Worm (Caenorhabditis elegans) whole organism, L3 larva: ENCODE data around the gene F35A5.2.

Experiments used
- R02D3.7 ChIP-seq: fragments of 150-350 bp; optimal IDR thresholded peaks from 2 replicates; lab custom pipeline; 2014; ENCODE audit warnings: missing biosample characterization, missing genetic modification characterization
- ZK546.5 ChIP-seq: sonication (generic microtip); optimal IDR thresholded peaks from 2 replicates; lab custom pipeline; 2017; ENCODE audit warnings: missing biosample characterization, missing genetic modification characterization
- aly-2 ChIP-seq: fragments of 150-350 bp; optimal IDR thresholded peaks from 2 replicates; lab custom pipeline; 2014; ENCODE audit warnings: missing biosample characterization, missing genetic modification characterization
- ama-1 ChIP-seq: fragments of 150-350 bp; optimal IDR thresholded peaks from 2 replicates; lab custom pipeline; 2018
- ceh-16 ChIP-seq: sonication (generic microtip); optimal IDR thresholded peaks from 2 replicates; lab custom pipeline; 2017; ENCODE audit warnings: missing biosample characterization, missing genetic modification characterization
- egl-5 ChIP-seq: fragments of 150-350 bp; optimal IDR thresholded peaks from 2 replicates; lab custom pipeline; 2017; ENCODE audit warnings: missing biosample characterization, missing genetic modification reagents, missing genetic modification characterization, inconsistent platforms
- elt-2 ChIP-seq: sonication (generic microtip); optimal IDR thresholded peaks from 2 replicates; lab custom pipeline; 2016; ENCODE audit warnings: missing genetic modification reagents, mild to moderate bottlenecking, missing genetic modification characterization, missing compliant biosample characterization
- eor-1 ChIP-seq, 2 experiments: fragments of 150-350 bp; optimal IDR thresholded peaks; 2 replicates each; lab custom pipeline; 2014 to 2018; ENCODE audit warnings: missing biosample characterization in 2 of 2, missing genetic modification characterization in 2 of 2
- fkh-10 ChIP-seq: sonication (generic microtip); optimal IDR thresholded peaks from 2 replicates; lab custom pipeline; 2017; ENCODE audit warnings: missing biosample characterization, missing genetic modification reagents, missing genetic modification characterization
- fos-1 ChIP-seq: fragments of 150-350 bp; optimal IDR thresholded peaks from 2 replicates; lab custom pipeline; 2014; ENCODE audit warnings: missing biosample characterization, missing genetic modification characterization
- jun-1 ChIP-seq: fragments of 150-350 bp; optimal IDR thresholded peaks from 2 replicates; lab custom pipeline; 2014; ENCODE audit warnings: missing biosample characterization, missing genetic modification reagents, missing genetic modification characterization
- lin-39 ChIP-seq: fragments of 150-350 bp; optimal IDR thresholded peaks from 2 replicates; lab custom pipeline; 2018; ENCODE audit warnings: missing biosample characterization, missing genetic modification reagents, missing genetic modification characterization
- mdl-1 ChIP-seq: fragments of 150-350 bp; optimal IDR thresholded peaks from 2 replicates; lab custom pipeline; 2014; ENCODE audit warnings: missing biosample characterization, missing genetic modification characterization
- mml-1 ChIP-seq: fragments of 150-350 bp; sonication (generic microtip); optimal IDR thresholded peaks from 3 replicates; lab custom pipeline; 2014; ENCODE audit warnings: missing biosample characterization, missing genetic modification characterization
- nfya-1 ChIP-seq: sonication (generic microtip); optimal IDR thresholded peaks from 2 replicates; lab custom pipeline; 2017; ENCODE audit warnings: missing genetic modification characterization, mild to moderate bottlenecking, missing compliant biosample characterization, antibody characterized with exemption, moderate library complexity; ENCODE audit not compliant: insufficient read depth
- nhr-11 ChIP-seq: fragments of 150-350 bp; optimal IDR thresholded peaks from 2 replicates; lab custom pipeline; 2014; ENCODE audit warnings: missing biosample characterization, missing genetic modification characterization
- nhr-12 ChIP-seq: fragments of 150-350 bp; optimal IDR thresholded peaks from 2 replicates; lab custom pipeline; 2014; ENCODE audit warnings: missing biosample characterization, missing genetic modification characterization
- nhr-23 ChIP-seq: fragments of 150-350 bp; optimal IDR thresholded peaks from 2 replicates; lab custom pipeline; 2014; ENCODE audit warnings: missing biosample characterization, missing genetic modification reagents, missing genetic modification characterization
- nhr-25 ChIP-seq: sonication (generic microtip); optimal IDR thresholded peaks from 2 replicates; lab custom pipeline; 2017; ENCODE audit warnings: missing biosample characterization, missing genetic modification characterization
- nhr-43 ChIP-seq: sonication (generic microtip); optimal IDR thresholded peaks from 2 replicates; lab custom pipeline; 2016; ENCODE audit warnings: mild to moderate bottlenecking, missing genetic modification characterization, missing compliant biosample characterization; ENCODE audit not compliant: poor library complexity, severe bottlenecking
- nhr-77 ChIP-seq: fragments of 150-350 bp; optimal IDR thresholded peaks from 2 replicates; lab custom pipeline; 2014; ENCODE audit warnings: missing biosample characterization, missing genetic modification characterization
- pha-4 ChIP-seq: fragments of 150-350 bp; optimal IDR thresholded peaks from 2 replicates; lab custom pipeline; 2014; ENCODE audit warnings: missing biosample characterization, missing genetic modification reagents, missing genetic modification characterization
- pqm-1 ChIP-seq: fragments of 150-350 bp; optimal IDR thresholded peaks from 2 replicates; lab custom pipeline; 2017; ENCODE audit warnings: missing biosample characterization, missing genetic modification characterization, inconsistent platforms
- skn-1 ChIP-seq: fragments of 150-350 bp; optimal IDR thresholded peaks from 2 replicates; lab custom pipeline; 2014; ENCODE audit warnings: missing biosample characterization, missing genetic modification characterization
- tbx-2 ChIP-seq: sonication (generic microtip); optimal IDR thresholded peaks from 2 replicates; lab custom pipeline; 2016; ENCODE audit warnings: mild to moderate bottlenecking, missing genetic modification characterization, missing compliant biosample characterization
- unc-62 ChIP-seq: fragments of 150-350 bp; sonication (generic microtip); optimal IDR thresholded peaks from 4 replicates; lab custom pipeline; 2014; ENCODE audit warnings: missing biosample characterization, missing genetic modification reagents, missing genetic modification characterization
- zag-1 ChIP-seq: fragments of 150-350 bp; optimal IDR thresholded peaks from 2 replicates; lab custom pipeline; 2014; ENCODE audit warnings: missing biosample characterization, missing genetic modification characterization
- ztf-11 ChIP-seq: fragments of 150-350 bp; optimal IDR thresholded peaks from 2 replicates; lab custom pipeline; 2014; ENCODE audit warnings: missing biosample characterization, missing genetic modification characterization
- ztf-4 ChIP-seq: fragments of 150-350 bp; optimal IDR thresholded peaks from 2 replicates; lab custom pipeline; 2014; ENCODE audit warnings: missing biosample characterization, missing genetic modification characterization

F35A5.2 gene

DNA sequence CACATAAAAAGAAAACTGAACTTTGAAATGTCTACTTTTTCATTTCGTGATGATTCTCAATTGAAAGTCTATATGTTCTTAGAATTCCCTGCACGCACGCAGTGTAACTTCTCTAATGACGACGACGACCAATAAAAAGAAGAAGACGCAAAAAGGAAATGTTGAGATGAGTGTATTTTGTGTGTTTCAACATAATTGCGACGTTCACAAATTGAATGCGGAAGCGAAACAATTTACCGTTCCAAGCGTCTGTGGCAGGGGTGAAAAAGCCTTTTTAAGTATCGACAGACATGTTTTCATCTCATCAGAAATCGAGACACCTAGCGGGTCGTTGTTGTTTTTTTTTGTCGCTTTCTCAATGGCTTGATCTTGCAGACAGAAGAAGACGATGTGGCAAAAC, 33.7 kb downstream of the F35A5.2 start:
- TF ChIP-seq fos-1 (tag; lab: Kevin White, UChicago) (no peak), lin-39 (tag; lab: Kevin White, UChicago) (no peak), nhr-12 (tag; lab: Kevin White, UChicago) (no peak), nhr-25 (tag; lab: Kevin White, UChicago) (peak; percentile 63), ama-1 (lab: Kevin White, UChicago) (peak; percentile 41), nhr-77 (no peak), ceh-16 (tag; lab: Kevin White, UChicago) (no peak), pqm-1 (tag; lab: Kevin White, UChicago) (no peak), ztf-11 (tag; lab: Kevin White, UChicago) (no peak), eor-1 (tag; optimal IDR thresholded peaks at IDR 0.05; lab: Kevin White, UChicago) (no peak), nhr-11 (tag; lab: Kevin White, UChicago) (no peak), nfya-1 (tag; lab: Kevin White, UChicago) (no peak), zag-1 (tag; lab: Kevin White, UChicago) (no peak), nhr-23 (tag; lab: Kevin White, UChicago) (no peak), mdl-1 (tag; lab: Kevin White, UChicago) (no peak)

DNA sequence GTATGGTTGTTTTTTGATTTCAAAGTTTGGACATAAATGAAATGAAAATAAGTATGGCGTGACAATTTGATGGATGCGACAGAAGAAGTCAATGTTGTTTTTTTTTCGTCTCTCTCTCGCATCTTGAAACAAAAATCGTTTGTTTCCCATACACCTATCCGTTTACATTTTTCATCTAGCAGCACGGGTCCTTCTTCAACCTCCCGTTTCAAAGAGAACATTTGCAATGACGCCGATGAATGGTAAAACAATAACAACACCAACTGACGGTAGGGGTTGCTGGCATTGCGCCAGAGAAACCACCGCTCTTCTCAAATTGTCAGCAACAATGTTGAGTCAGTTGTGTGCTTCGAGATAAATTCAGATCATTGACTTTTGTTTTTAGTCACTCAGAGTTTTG, 34.2 kb downstream of the F35A5.2 start:
- TF ChIP-seq nfya-1 (tag; lab: Kevin White, UChicago) (peak; percentile 49), skn-1 (tag; lab: Kevin White, UChicago) (no peak), fkh-10 (GFP tag; lab: Kevin White, UChicago) (no peak), aly-2 (tag; lab: Kevin White, UChicago) (no peak), nhr-43 (tag; lab: Kevin White, UChicago) (peak; percentile 51), lin-39 (tag; lab: Kevin White, UChicago) (peak; percentile 58), nhr-11 (tag; lab: Kevin White, UChicago) (peak; percentile 37), unc-62 (GFP tag; lab: Kevin White, UChicago) (peak; percentile 1), egl-5 (tag; lab: Kevin White, UChicago) (peak; percentile 83)
- TF ChIP-seq, all 47 proteins: peak for 6

- TF ChIP-seq pha-4 (tag; lab: Kevin White, UChicago) = peak; percentile 94
- TF ChIP-seq elt-2 (tag; lab: Kevin White, UChicago) = peak; percentile 88
- no peak for TF ChIP-seq mml-1
- peak; percentile 92 for TF ChIP-seq pqm-1 (tag; lab: Kevin White, UChicago)
These were observed 37.5 kb downstream of the F35A5.2 start, which contains the start of gene ttr-48 for ce11 chrX:3842398-3842896. ttr-48 (minus strand) TSS chrX:3842448.

ce11 chrX:3853901-3854300, 49.0 kb downstream of the F35A5.2 start:
- peak; percentile 25 for TF ChIP-seq lin-39 (tag; lab: Kevin White, UChicago)
- no peak for TF ChIP-seq nhr-25 (tag; lab: Kevin White, UChicago)
- TF ChIP-seq tbx-2 (tag; lab: Kevin White, UChicago) = no peak
- no peak for TF ChIP-seq skn-1 (tag; lab: Kevin White, UChicago)
- TF ChIP-seq egl-5 (tag; lab: Kevin White, UChicago) = peak; percentile 5
- TF ChIP-seq jun-1 (tag; lab: Kevin White, UChicago) = no peak
- no peak for TF ChIP-seq pqm-1 (tag; lab: Kevin White, UChicago)
- TF ChIP-seq ZK546.5 (tag; lab: Kevin White, UChicago) = no peak
- TF ChIP-seq ztf-4 (tag; lab: Kevin White, UChicago) = no peak
- no peak for TF ChIP-seq R02D3.7 (tag; lab: Kevin White, UChicago)
- TF ChIP-seq mdl-1 (tag; lab: Kevin White, UChicago) = no peak
- no peak for TF ChIP-seq pha-4 (tag; lab: Kevin White, UChicago)
- peak; percentile 20 for TF ChIP-seq nfya-1 (tag; lab: Kevin White, UChicago)
